ENCODE assay signal across 1 fruit fly cellular context in the genomic region with DNA sequence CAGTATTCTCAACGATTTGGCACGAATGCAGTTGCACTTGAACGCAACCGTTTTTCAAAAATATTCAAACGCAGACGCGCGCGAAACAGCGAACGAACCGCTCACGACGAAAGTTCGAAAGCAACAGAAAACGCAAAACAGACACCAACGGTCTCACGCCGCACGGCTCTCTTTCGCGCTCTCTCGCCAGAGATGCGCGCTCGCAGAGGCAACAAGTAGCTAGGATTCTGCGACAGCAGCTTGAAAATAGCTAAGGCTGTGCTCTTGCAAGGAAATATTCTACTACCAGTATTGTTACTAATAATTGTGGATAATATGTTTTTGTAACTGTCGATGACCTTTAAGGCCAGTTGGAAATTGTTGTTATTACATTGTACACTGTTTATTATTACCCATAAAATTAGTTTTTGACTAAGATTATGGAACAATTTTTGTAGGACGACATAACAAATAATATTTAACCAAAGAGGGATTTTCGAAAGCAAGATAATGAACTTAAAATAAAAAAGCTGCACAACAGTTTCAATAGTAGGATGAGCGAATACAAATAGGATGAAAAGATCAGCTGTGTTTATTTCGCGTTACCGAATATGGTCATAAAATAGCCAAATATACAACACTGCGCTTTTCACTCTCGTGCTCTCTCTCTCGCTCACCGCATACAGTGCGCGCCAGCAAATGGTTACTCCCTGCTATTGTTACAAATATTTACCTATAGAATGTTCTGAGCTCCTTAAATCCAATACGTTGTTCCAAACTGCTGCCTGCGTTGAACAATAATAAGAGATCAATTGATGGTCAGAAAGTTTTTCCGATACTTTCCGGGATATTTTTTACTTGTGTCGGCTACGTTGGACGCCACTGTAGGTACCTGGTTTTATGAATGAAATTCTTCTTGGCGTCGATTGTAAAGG.
A peak's percentile ranks its signal among the peaks of the same experiment; 100 is the strongest.
TF ChIP-seq lines count a peak whose summit lies in the region.

No protein-coding gene starts in this region.

TF ChIP-seq in whole organism, embryonic, 481 proteins besides CTCF, POLR2A, EP300 and RAD21 (continued from another document):
- TF ChIP-seq CG14050 (GFP tag; IDR thresholded peaks at IDR 0.05; lab: Robert Waterston, UW) (peak; percentile 70), Sry-δ (GFP tag; optimal IDR thresholded peaks at IDR 0.05; lab: Kevin White, UChicago) (peak; percentile 31), otp (GFP tag; IDR thresholded peaks at IDR 0.05; lab: Robert Waterston, UW) (peak; percentile 60; the same call in 2 of the 3 replicates), p53 (GFP tag; optimal IDR thresholded peaks at IDR 0.05; lab: Kevin White, UChicago) (peak; percentile 28), Vsx1 (GFP tag; optimal IDR thresholded peaks at IDR 0.05; lab: Kevin White, UChicago) (peak; percentile 13), CG9727 (GFP tag; optimal IDR thresholded peaks at IDR 0.05; lab: Kevin White, UChicago) (peak; percentile 43), ranshi (GFP tag; IDR thresholded peaks at IDR 0.05; lab: Robert Waterston, UW) (peak; percentile 73), CG32772 (GFP tag; IDR thresholded peaks at IDR 0.05; lab: Robert Waterston, UW) (peak; percentile 78), klu (GFP tag; IDR thresholded peaks at IDR 0.05; lab: Robert Waterston, UW) (no peak), cad (GFP tag; optimal IDR thresholded peaks at IDR 0.05; lab: Kevin White, UChicago) (no peak), C15 (GFP tag; IDR thresholded peaks at IDR 0.05; lab: Robert Waterston, UW) (no peak), usp (GFP tag; optimal IDR thresholded peaks at IDR 0.05; lab: Kevin White, UChicago) (no peak), Tbp (GFP tag; optimal IDR thresholded peaks at IDR 0.05; lab: Kevin White, UChicago) (peak; percentile 79), CG34224 (GFP tag; IDR thresholded peaks at IDR 0.05; lab: Robert Waterston, UW; ENCODE audit: partially characterized antibody) (peak; percentile 43; the same call in 2 of the 3 replicates), CG8359 (GFP tag; optimal IDR thresholded peaks at IDR 0.05; lab: Kevin White, UChicago; ENCODE audit: borderline replicate concordance) (no peak), pfk (GFP tag; optimal IDR thresholded peaks at IDR 0.05; lab: Kevin White, UChicago) (no peak), CoRest (tag; optimal IDR thresholded peaks at IDR 0.05; lab: Kevin White, UChicago) (peak; percentile 56), knrl (GFP tag; IDR thresholded peaks at IDR 0.05; lab: Robert Waterston, UW; ENCODE audit: partially characterized antibody) (0 out of 3 replicates have a peak, but pooled peaks have one; percentile 39), YL-1 (GFP tag; optimal IDR thresholded peaks at IDR 0.05; lab: Kevin White, UChicago) (no peak), aop (GFP tag; IDR thresholded peaks at IDR 0.05; lab: Robert Waterston, UW) (peak; percentile 48; the same call in 1 of the 2 replicates), CG18599 (GFP tag; optimal IDR thresholded peaks at IDR 0.05; lab: Kevin White, UChicago) (peak; percentile 76), btn (GFP tag; optimal IDR thresholded peaks at IDR 0.05; lab: Kevin White, UChicago) (peak; percentile 19), gfzf (GFP tag; optimal IDR thresholded peaks at IDR 0.05; lab: Kevin White, UChicago) (no peak), BEAF-32 (GFP tag; optimal IDR thresholded peaks at IDR 0.05; lab: Kevin White, UChicago) (no peak), dan (GFP tag; IDR thresholded peaks at IDR 0.05; lab: Robert Waterston, UW) (no peak), CG14965 (GFP tag; optimal IDR thresholded peaks at IDR 0.05; lab: Kevin White, UChicago; ENCODE audit: borderline replicate concordance) (no peak), sob (GFP tag; IDR thresholded peaks at IDR 0.05; lab: Robert Waterston, UW) (peak; percentile 76), en (GFP tag; optimal IDR thresholded peaks at IDR 0.05; lab: Kevin White, UChicago) (peak; percentile 41), CG11247 (GFP tag; IDR thresholded peaks at IDR 0.05; lab: Robert Waterston, UW) (peak; percentile 32), CG33213 (GFP tag; optimal IDR thresholded peaks at IDR 0.05; lab: Kevin White, UChicago) (peak; percentile 59), CG10979 (tag; optimal IDR thresholded peaks at IDR 0.05; lab: Kevin White, UChicago) (peak; percentile 66), Med (GFP tag; lab: Kevin White, UChicago) (peak; percentile 97)
TF ChIP-seq in whole organism, embryonic: peak in this region for 373.
